Fruit fly (Drosophila melanogaster) whole organism, pupa: ENCODE measurements around the gene Mob3.

Experiments
- CG10348 ChIP-seq: fragments of 200-800 bp; sonication (Bioruptor generic); IDR thresholded peaks from 2 replicates; pipeline ENCODE4 v1.3.6; 2022; ENCODE audit warnings: missing biosample characterization, missing genetic modification characterization
- CG17806 ChIP-seq: fragments of 200-800 bp; sonication (Bioruptor generic); optimal IDR thresholded peaks from 2 replicates; lab custom pipeline; 2018; ENCODE audit warnings: missing biosample characterization, mild to moderate bottlenecking, missing genetic modification characterization, moderate library complexity
- CG32121 ChIP-seq: fragments of 200-800 bp; sonication (Bioruptor generic); IDR thresholded peaks from 2 replicates; pipeline ENCODE4 v1.3.6; 2022; ENCODE audit warnings: missing biosample characterization, missing genetic modification characterization
- CG34367 ChIP-seq: fragments of 200-800 bp; sonication (Bioruptor generic); optimal IDR thresholded peaks from 2 replicates; lab custom pipeline; 2018; ENCODE audit warnings: missing biosample characterization, mild to moderate bottlenecking, missing genetic modification characterization
- CG4496 ChIP-seq: fragments of 200-800 bp; sonication (Bioruptor generic); IDR thresholded peaks from 3 replicates; pipeline ENCODE4 v1.3.6; 2022; ENCODE audit warnings: missing biosample characterization, missing genetic modification characterization
- CG8159 ChIP-seq: fragments of 200-800 bp; sonication (Bioruptor generic); optimal IDR thresholded peaks from 3 replicates; lab custom pipeline; 2018; ENCODE audit warnings: missing biosample characterization, mild to moderate bottlenecking, missing genetic modification characterization, moderate library complexity
- Ets98B ChIP-seq: fragments of 200-800 bp; sonication (Bioruptor generic); IDR thresholded peaks from 2 replicates; pipeline ENCODE4 v1.3.6; 2022; ENCODE audit warnings: missing biosample characterization, missing genetic modification characterization
- Pif1A ChIP-seq: fragments of 200-800 bp; sonication (Bioruptor generic); optimal IDR thresholded peaks from 3 replicates; lab custom pipeline; 2016; ENCODE audit warnings: missing biosample characterization, missing genetic modification characterization
- gl ChIP-seq: fragments of 200-800 bp; sonication (Bioruptor generic); optimal IDR thresholded peaks from 2 replicates; lab custom pipeline; 2018; ENCODE audit warnings: missing biosample characterization, mild to moderate bottlenecking, missing genetic modification characterization

DNA sequence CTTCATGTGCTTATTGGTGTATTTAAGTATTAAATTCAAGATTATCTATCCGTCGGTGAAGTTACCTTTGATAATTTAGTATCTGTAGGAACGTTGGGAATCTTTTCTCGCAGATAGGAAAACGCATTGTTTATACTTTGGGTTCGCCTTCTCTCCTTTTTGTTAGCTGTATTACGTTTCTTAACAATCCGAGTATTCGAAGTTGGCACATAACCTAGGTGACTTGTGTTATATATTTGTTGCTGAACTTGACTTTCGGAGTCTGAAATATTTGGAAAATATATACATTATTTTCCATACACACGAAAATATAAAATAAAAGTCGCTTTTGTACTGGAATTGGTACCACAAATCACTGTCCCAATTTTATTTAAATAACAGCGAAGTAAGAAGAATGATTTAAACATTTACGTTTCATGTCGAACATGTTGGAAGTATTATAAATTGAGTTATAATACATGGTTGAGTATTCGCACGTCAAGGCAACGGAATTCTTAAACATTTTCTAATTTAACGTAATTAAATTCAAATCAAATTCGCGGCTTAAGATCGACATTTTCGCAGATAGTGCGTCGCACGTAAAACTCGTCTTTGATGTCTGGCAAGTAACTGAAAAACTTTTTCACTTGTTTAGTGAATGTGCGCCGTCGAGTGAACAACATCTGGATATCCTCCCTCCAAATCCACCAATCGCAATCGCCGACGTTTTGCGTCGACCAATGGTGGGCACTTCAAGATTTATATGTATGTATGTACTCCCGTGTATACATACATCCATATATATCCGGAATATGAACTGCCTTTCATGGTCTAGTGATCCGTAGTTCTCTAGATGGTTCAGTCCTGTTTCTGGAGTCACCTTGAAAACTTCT is 29.9 kb downstream of the Mob3 start, which contains the start of gene Hand:
- no peak for TF ChIP-seq CG17806 (tag; lab: Kevin White, UChicago)
- TF ChIP-seq CG32121: no peak
- TF ChIP-seq gl: no peak
- TF ChIP-seq CG8159 (tag; lab: Kevin White, UChicago): no peak
- no peak for TF ChIP-seq Pif1A (GFP tag; lab: Kevin White, UChicago)
- no peak for TF ChIP-seq CG34367 (tag; lab: Kevin White, UChicago)
- no peak for TF ChIP-seq CG10348 (GFP tag; lab: Robert Waterston, UW)
- no peak for TF ChIP-seq CG4496
- TF ChIP-seq Ets98B (GFP tag; lab: Robert Waterston, UW): no peak
